Worm (Caenorhabditis elegans): ENCODE data around the gene iglr-2.

iglr-2 gene

ce11 chrIII:8358213-8358672 lies 27.1 kb upstream of the iglr-2 start, which contains the start of the genes R05D3.8 and rfp-1:
Gene R05D3.8, minus strand, starts transcription at chrIII:8358327.
Gene rfp-1, plus strand, starts transcription at chrIII:8358622.
- TF ChIP-seq unc-3 (GFP tag; conservative IDR thresholded peaks at IDR 0.05) (no peak), unc-3 (tag; optimal IDR thresholded peaks at IDR 0.05) (no peak), pqm-1 (tag; optimal IDR thresholded peaks at IDR 0.05) (no peak), ceh-18 (tag; optimal IDR thresholded peaks at IDR 0.05) (peak; percentile 35), T23F11.4 (GFP tag; optimal IDR thresholded peaks at IDR 0.05) (no peak), npax-4 (tag; optimal IDR thresholded peaks at IDR 0.05) (no peak), ets-4 (tag; optimal IDR thresholded peaks at IDR 0.05) (no peak), che-1 (tag; optimal IDR thresholded peaks at IDR 0.05) (no peak), ztf-16 (tag; optimal IDR thresholded peaks at IDR 0.05) (no peak), nfya-1 (tag; optimal IDR thresholded peaks at IDR 0.05) (peak; percentile 71), lin-11 (tag; optimal IDR thresholded peaks at IDR 0.05) (no peak), nhr-11 (tag; optimal IDR thresholded peaks at IDR 0.05) (no peak), ceh-24 (tag; optimal IDR thresholded peaks at IDR 0.05) (no peak), rnt-1 (tag; optimal IDR thresholded peaks at IDR 0.05) (peak; percentile 46), madf-2 (tag; optimal IDR thresholded peaks at IDR 0.05) (no peak), mec-3 (tag; optimal IDR thresholded peaks at IDR 0.05; ENCODE audit: borderline replicate concordance) (no peak), Y22D7AL.16 (tag; optimal IDR thresholded peaks at IDR 0.05) (no peak), hlh-15 (tag; optimal IDR thresholded peaks at IDR 0.05) (no peak), hlh-8 (tag; optimal IDR thresholded peaks at IDR 0.05) (no peak), unc-55 (GFP tag; optimal IDR thresholded peaks at IDR 0.05) (peak; percentile 52), eyg-1 (tag; optimal IDR thresholded peaks at IDR 0.05) (no peak), K02D7.2 (tag; optimal IDR thresholded peaks at IDR 0.05) (no peak), F13H6.1 (tag; optimal IDR thresholded peaks at IDR 0.05) (no peak), elt-4 (tag; optimal IDR thresholded peaks at IDR 0.05) (no peak), fax-1 (tag; optimal IDR thresholded peaks at IDR 0.05) (no peak), unc-86 (tag; optimal IDR thresholded peaks at IDR 0.05) (no peak), unc-42 (tag; optimal IDR thresholded peaks at IDR 0.05) (peak; percentile 53), C08G9.2 (tag; optimal IDR thresholded peaks at IDR 0.05) (no peak), ama-1 (optimal IDR thresholded peaks at IDR 0.05) (no peak), dmd-4 (tag; optimal IDR thresholded peaks at IDR 0.05; ENCODE audit: borderline replicate concordance) (no peak), K09A11.1 (tag; optimal IDR thresholded peaks at IDR 0.05; ENCODE audit: insufficient read depth) (peak; percentile 13), ahr-1 (tag; optimal IDR thresholded peaks at IDR 0.05) (no peak), dve-1 (tag; optimal IDR thresholded peaks at IDR 0.05) (peak; percentile 44), ceh-14 (tag; optimal IDR thresholded peaks at IDR 0.05) (no peak), zip-5 (tag; optimal IDR thresholded peaks at IDR 0.05) (no peak), odd-2 (tag; optimal IDR thresholded peaks at IDR 0.05) (no peak), hlh-6 (tag; optimal IDR thresholded peaks at IDR 0.05) (no peak), pha-4 (tag; optimal IDR thresholded peaks at IDR 0.05) (no peak), pat-9 (tag; optimal IDR thresholded peaks at IDR 0.05) (no peak), ceh-48 (tag; optimal IDR thresholded peaks at IDR 0.05) (no peak), sdc-2 (tag; optimal IDR thresholded peaks at IDR 0.05) (no peak), ttx-3 (tag; optimal IDR thresholded peaks at IDR 0.05) (no peak), pros-1 (tag; optimal IDR thresholded peaks at IDR 0.05) (no peak), C38D4.7 (GFP tag; optimal IDR thresholded peaks at IDR 0.05) (no peak), pax-1 (tag; optimal IDR thresholded peaks at IDR 0.05) (peak; percentile 47), ceh-22 (tag; optimal IDR thresholded peaks at IDR 0.05) (no peak), tbx-7 (tag; optimal IDR thresholded peaks at IDR 0.05) (no peak), fkh-10 (GFP tag; optimal IDR thresholded peaks at IDR 0.05) (no peak), elt-2 (tag; optimal IDR thresholded peaks at IDR 0.05) (no peak), hlh-30 (tag; optimal IDR thresholded peaks at IDR 0.05; ENCODE audit: insufficient read depth) (peak; percentile 40), ceh-31 (tag; optimal IDR thresholded peaks at IDR 0.05) (peak; percentile 49), nhr-232 (tag; optimal IDR thresholded peaks at IDR 0.05) (no peak), ceh-9 (tag; optimal IDR thresholded peaks at IDR 0.05) (no peak), ceh-45 (GFP tag; IDR thresholded peaks at IDR 0.05) (no peak), ceh-30 (tag; optimal IDR thresholded peaks at IDR 0.05) (peak; percentile 15)
